Fruit fly (Drosophila melanogaster) whole organism, prepupa: Measurements from ENCODE around the gene Scgalpha.

Experiments used
- Blimp-1 ChIP-seq: fragments of 200-800 bp; sonication (Bioruptor generic); optimal IDR thresholded peaks from 3 replicates; lab custom pipeline; 2017; ENCODE audit warnings: missing biosample characterization, missing genetic modification characterization, mild to moderate bottlenecking, moderate library complexity, missing genetic modification reagents
- CG10631 ChIP-seq: fragments of 200-800 bp; sonication (Bioruptor generic); optimal IDR thresholded peaks from 2 replicates; lab custom pipeline; 2016; ENCODE audit warnings: missing biosample characterization, missing genetic modification characterization
- CG10669 ChIP-seq: fragments of 200-800 bp; sonication (Bioruptor generic); optimal IDR thresholded peaks from 3 replicates; lab custom pipeline; 2018; ENCODE audit warnings: missing biosample characterization, mild to moderate bottlenecking, missing genetic modification characterization, moderate library complexity
- CG11294 ChIP-seq: fragments of 200-800 bp; sonication (Bioruptor generic); IDR thresholded peaks from 2 replicates; pipeline ENCODE4 v1.3.6; 2022; ENCODE audit warnings: missing biosample characterization, missing genetic modification characterization
- CG11762 ChIP-seq: fragments of 200-800 bp; sonication (Bioruptor generic); optimal IDR thresholded peaks from 3 replicates; lab custom pipeline; 2016; ENCODE audit warnings: missing biosample characterization, missing genetic modification characterization; ENCODE audit not compliant: insufficient read depth
- CG11902 ChIP-seq: fragments of 200-800 bp; sonication (Bioruptor generic); optimal IDR thresholded peaks from 3 replicates; lab custom pipeline; 2016; ENCODE audit warnings: missing biosample characterization, missing genetic modification characterization
- CG1621 ChIP-seq: fragments of 200-800 bp; sonication (Bioruptor generic); optimal IDR thresholded peaks from 3 replicates; lab custom pipeline; 2018; ENCODE audit warnings: missing biosample characterization, mild to moderate bottlenecking, missing genetic modification characterization
- CG16779 ChIP-seq: fragments of 200-800 bp; sonication (Bioruptor generic); optimal IDR thresholded peaks from 3 replicates; lab custom pipeline; 2017; ENCODE audit warnings: missing biosample characterization, mild to moderate bottlenecking, missing genetic modification characterization
- CG3032 ChIP-seq: fragments of 200-800 bp; optimal IDR thresholded peaks from 2 replicates; lab custom pipeline; 2019; ENCODE audit warnings: missing biosample characterization, mild to moderate bottlenecking, missing genetic modification characterization, moderate library complexity
- CG31627 ChIP-seq: fragments of 200-800 bp; sonication (Bioruptor generic); optimal IDR thresholded peaks from 3 replicates; lab custom pipeline; 2016; ENCODE audit warnings: missing biosample characterization, missing genetic modification characterization
- CG32006 ChIP-seq: fragments of 200-800 bp; sonication (Bioruptor generic); optimal IDR thresholded peaks from 3 replicates; lab custom pipeline; 2017; ENCODE audit warnings: missing biosample characterization, mild to moderate bottlenecking, missing genetic modification characterization
- CG34406 ChIP-seq: fragments of 200-800 bp; sonication (Bioruptor generic); optimal IDR thresholded peaks from 3 replicates; lab custom pipeline; 2016; ENCODE audit warnings: missing biosample characterization, missing genetic modification characterization
- CG3919 ChIP-seq: fragments of 200-800 bp; sonication (Bioruptor generic); optimal IDR thresholded peaks from 3 replicates; lab custom pipeline; 2016; ENCODE audit warnings: missing biosample characterization, missing genetic modification characterization
- CG4318 ChIP-seq: fragments of 200-800 bp; sonication (Bioruptor generic); optimal IDR thresholded peaks from 3 replicates; lab custom pipeline; 2017; ENCODE audit warnings: missing biosample characterization, mild to moderate bottlenecking, missing genetic modification characterization
- CG6276 ChIP-seq: fragments of 200-800 bp; sonication (Bioruptor generic); optimal IDR thresholded peaks from 2 replicates; lab custom pipeline; 2017; ENCODE audit warnings: missing biosample characterization, mild to moderate bottlenecking, missing genetic modification characterization
- CG6792 ChIP-seq: fragments of 200-800 bp; sonication (Bioruptor generic); optimal IDR thresholded peaks from 3 replicates; lab custom pipeline; 2016; ENCODE audit warnings: missing biosample characterization, missing genetic modification characterization
- CG6808 ChIP-seq: fragments of 200-800 bp; sonication (Bioruptor generic); optimal IDR thresholded peaks from 3 replicates; lab custom pipeline; 2017; ENCODE audit warnings: missing biosample characterization, missing genetic modification characterization, mild to moderate bottlenecking, moderate library complexity, missing genetic modification reagents
- CG8119 ChIP-seq: fragments of 200-800 bp; sonication (Bioruptor generic); IDR thresholded peaks from 3 replicates; pipeline ENCODE4 v1.3.6; 2022; ENCODE audit warnings: missing biosample characterization, missing genetic modification characterization
- CG9139 ChIP-seq: fragments of 200-800 bp; sonication (Bioruptor generic); optimal IDR thresholded peaks from 3 replicates; lab custom pipeline; 2017; ENCODE audit warnings: missing biosample characterization, mild to moderate bottlenecking, missing genetic modification characterization
- Eip75B ChIP-seq: fragments of 200-800 bp; sonication (Bioruptor generic); optimal IDR thresholded peaks from 3 replicates; lab custom pipeline; 2016; ENCODE audit warnings: missing biosample characterization, missing genetic modification characterization
- Eip78C ChIP-seq: fragments of 200-800 bp; sonication (Bioruptor generic); peaks from one replicate; lab custom pipeline; 2016; ENCODE audit warnings: missing biosample characterization, missing genetic modification characterization
- Eip93F ChIP-seq: fragments of 200-800 bp; sonication (Bioruptor generic); optimal IDR thresholded peaks from 2 replicates; lab custom pipeline; 2016; ENCODE audit warnings: missing biosample characterization, mild to moderate bottlenecking, missing genetic modification characterization
- Ets21C ChIP-seq: fragments of 200-800 bp; sonication (Bioruptor generic); optimal IDR thresholded peaks from 3 replicates; lab custom pipeline; 2016; ENCODE audit warnings: missing biosample characterization, missing genetic modification characterization
- Ets96B ChIP-seq: fragments of 200-800 bp; optimal IDR thresholded peaks from 2 replicates; lab custom pipeline; 2019; ENCODE audit warnings: missing biosample characterization, mild to moderate bottlenecking, missing genetic modification characterization, moderate library complexity
- Gug ChIP-seq: fragments of 200-800 bp; sonication (Bioruptor generic); IDR thresholded peaks from 2 replicates; pipeline ENCODE4 v1.3.6; 2022; ENCODE audit warnings: missing biosample characterization, missing genetic modification characterization
- Hr38 ChIP-seq: sonication (Bioruptor generic); optimal IDR thresholded peaks from 2 replicates; lab custom pipeline; 2016; ENCODE audit warnings: missing biosample characterization, missing genetic modification characterization
- Hr39 ChIP-seq: fragments of 200-800 bp; sonication (Bioruptor generic); optimal IDR thresholded peaks from 2 replicates; lab custom pipeline; 2016; ENCODE audit warnings: missing biosample characterization, missing genetic modification characterization
- Lpt ChIP-seq: fragments of 200-800 bp; sonication (Bioruptor generic); optimal IDR thresholded peaks from 3 replicates; lab custom pipeline; 2016; ENCODE audit warnings: missing biosample characterization, missing genetic modification characterization
- Met ChIP-seq: fragments of 200-800 bp; sonication (Bioruptor generic); optimal IDR thresholded peaks from 3 replicates; lab custom pipeline; 2016; ENCODE audit warnings: missing biosample characterization, missing genetic modification characterization
- OdsH ChIP-seq: fragments of 200-800 bp; sonication (Bioruptor generic); optimal IDR thresholded peaks from 3 replicates; lab custom pipeline; 2016; ENCODE audit warnings: missing biosample characterization, missing genetic modification characterization
- Smox ChIP-seq: fragments of 200-800 bp; sonication (Bioruptor generic); optimal IDR thresholded peaks from 3 replicates; lab custom pipeline; 2016; ENCODE audit warnings: missing biosample characterization, missing genetic modification characterization
- Sox102F ChIP-seq: fragments of 200-800 bp; sonication (Bioruptor generic); optimal IDR thresholded peaks from 2 replicates; lab custom pipeline; 2016; ENCODE audit warnings: missing biosample characterization, mild to moderate bottlenecking, missing genetic modification characterization
- Sox14 ChIP-seq: fragments of 200-800 bp; sonication (Bioruptor generic); optimal IDR thresholded peaks from 3 replicates; lab custom pipeline; 2016; ENCODE audit warnings: missing biosample characterization, missing genetic modification characterization
- Sox15 ChIP-seq: fragments of 200-800 bp; sonication (Bioruptor generic); optimal IDR thresholded peaks from 3 replicates; lab custom pipeline; 2016; ENCODE audit warnings: missing biosample characterization, missing genetic modification characterization
- achi ChIP-seq: fragments of 200-800 bp; sonication (Bioruptor generic); optimal IDR thresholded peaks from 3 replicates; lab custom pipeline; 2016; ENCODE audit warnings: missing biosample characterization, missing genetic modification characterization
- acj6 ChIP-seq: fragments of 200-800 bp; sonication (Bioruptor generic); optimal IDR thresholded peaks from 3 replicates; lab custom pipeline; 2016; ENCODE audit warnings: missing biosample characterization, missing genetic modification characterization
- cyc ChIP-seq: fragments of 200-800 bp; sonication (Bioruptor generic); optimal IDR thresholded peaks from 3 replicates; lab custom pipeline; 2016; ENCODE audit warnings: missing biosample characterization, missing genetic modification characterization
- dac ChIP-seq: fragments of 200-800 bp; sonication (Bioruptor generic); optimal IDR thresholded peaks from 2 replicates; lab custom pipeline; 2017; ENCODE audit warnings: missing biosample characterization, mild to moderate bottlenecking, missing genetic modification characterization
- dsx ChIP-seq: fragments of 200-800 bp; optimal IDR thresholded peaks from 3 replicates; lab custom pipeline; 2019; ENCODE audit warnings: missing biosample characterization, mild to moderate bottlenecking, missing genetic modification characterization, moderate library complexity; ENCODE audit not compliant: poor library complexity, severe bottlenecking
- eg ChIP-seq: fragments of 200-800 bp; sonication (Bioruptor generic); IDR thresholded peaks from 3 replicates; pipeline ENCODE4 v1.3.6; 2022; ENCODE audit warnings: missing biosample characterization, missing genetic modification characterization
- esn ChIP-seq: fragments of 200-800 bp; sonication (Bioruptor generic); optimal IDR thresholded peaks from 2 replicates; lab custom pipeline; 2016; ENCODE audit warnings: missing biosample characterization, mild to moderate bottlenecking, missing genetic modification characterization, moderate library complexity
- fd59A ChIP-seq: fragments of 200-800 bp; sonication (Bioruptor generic); optimal IDR thresholded peaks from 2 replicates; lab custom pipeline; 2017; ENCODE audit warnings: missing biosample characterization, mild to moderate bottlenecking, missing genetic modification characterization, missing genetic modification reagents
- fd85E ChIP-seq: fragments of 200-800 bp; sonication (Bioruptor generic); optimal IDR thresholded peaks from 3 replicates; lab custom pipeline; 2016; ENCODE audit warnings: missing biosample characterization, missing genetic modification characterization
- fkh ChIP-seq: fragments of 200-800 bp; sonication (Bioruptor generic); optimal IDR thresholded peaks from 3 replicates; lab custom pipeline; 2017; ENCODE audit warnings: missing biosample characterization, mild to moderate bottlenecking, missing genetic modification characterization, moderate library complexity
- lz ChIP-seq: fragments of 200-800 bp; sonication (Bioruptor generic); optimal IDR thresholded peaks from 3 replicates; lab custom pipeline; 2016; ENCODE audit warnings: missing biosample characterization, missing genetic modification characterization
- net ChIP-seq: fragments of 200-800 bp; sonication (Bioruptor generic); optimal IDR thresholded peaks from 3 replicates; lab custom pipeline; 2016; ENCODE audit warnings: missing biosample characterization, missing genetic modification characterization
- pdm3 ChIP-seq: fragments of 200-800 bp; sonication (Bioruptor generic); optimal IDR thresholded peaks from 3 replicates; lab custom pipeline; 2016; ENCODE audit warnings: missing biosample characterization, missing genetic modification characterization
- salr ChIP-seq, 2 experiments: fragments of 200-800 bp; sonication (Bioruptor generic); optimal IDR thresholded peaks; 3 replicates each; lab custom pipeline; 2016 to 2018; ENCODE audit warnings: missing biosample characterization in 2 of 2, missing genetic modification characterization in 2 of 2, mild to moderate bottlenecking in 1 of 2
- spab ChIP-seq: fragments of 200-800 bp; sonication (Bioruptor generic); optimal IDR thresholded peaks from 2 replicates; lab custom pipeline; 2017; ENCODE audit warnings: missing biosample characterization, mild to moderate bottlenecking, missing genetic modification characterization, missing genetic modification reagents
- ss ChIP-seq, 2 experiments: fragments of 200-800 bp; sonication (Bioruptor generic); optimal IDR thresholded peaks; 2 replicates in 1 of 2; 3 replicates in 1 of 2; lab custom pipeline; 2017 to 2018; ENCODE audit warnings: mild to moderate bottlenecking in 2 of 2, missing biosample characterization in 2 of 2, missing genetic modification characterization in 2 of 2, moderate library complexity in 1 of 2
- topi ChIP-seq: fragments of 200-800 bp; sonication (Bioruptor generic); optimal IDR thresholded peaks from 3 replicates; lab custom pipeline; 2016; ENCODE audit warnings: missing biosample characterization, missing genetic modification characterization
- vri ChIP-seq: fragments of 200-800 bp; sonication (Bioruptor generic); optimal IDR thresholded peaks from 3 replicates; lab custom pipeline; 2016; ENCODE audit warnings: missing biosample characterization, mild to moderate bottlenecking, missing genetic modification characterization

Gene Scgalpha

DNA sequence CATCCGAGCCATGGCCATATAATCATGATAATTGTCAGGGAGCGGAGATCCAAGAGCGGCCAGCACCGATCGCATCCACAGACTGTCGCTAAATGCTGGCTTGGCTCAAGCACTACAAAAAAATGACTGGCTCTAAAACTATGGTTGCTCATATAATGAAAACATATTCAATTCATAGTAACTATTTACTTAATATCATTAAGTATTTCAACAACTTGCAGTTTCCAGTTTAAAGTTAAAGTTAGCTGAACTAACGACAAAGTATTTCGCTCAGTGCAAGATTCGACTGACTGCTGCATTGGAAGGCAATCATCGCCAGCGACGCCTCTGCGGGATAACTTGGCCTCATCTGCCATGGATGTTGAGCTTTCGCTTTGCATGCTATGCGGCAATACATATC lies 32.3 kb upstream of the Scgalpha start:
- TF ChIP-seq OdsH (GFP tag; lab: Kevin White, UChicago) (peak; percentile 61), fd59A (peak; percentile 57), CG6276 (peak; percentile 57), CG6808 (GFP tag; lab: Kevin White, UChicago) (peak; percentile 61), CG31627 (GFP tag; lab: Kevin White, UChicago) (no peak), CG34406 (GFP tag; lab: Kevin White, UChicago) (peak; percentile 27), Ets96B (peak; percentile 59), CG11902 (GFP tag; lab: Kevin White, UChicago) (no peak), ss (GFP tag; optimal IDR thresholded peaks at IDR 0.05; lab: Kevin White, UChicago) (peak; percentile 5 to 58), dac (GFP tag; lab: Kevin White, UChicago) (peak; percentile 32), CG8119 (GFP tag; lab: Robert Waterston, UW) (peak; percentile 84), CG16779 (tag; lab: Kevin White, UChicago) (peak; percentile 49), esn (GFP tag; lab: Kevin White, UChicago) (peak; percentile 37), CG11762 (GFP tag; lab: Kevin White, UChicago) (no peak), Smox (GFP tag; lab: Kevin White, UChicago) (no peak), Hr39 (GFP tag; lab: Kevin White, UChicago) (peak; percentile 1), pdm3 (GFP tag; lab: Kevin White, UChicago) (peak; percentile 60), Gug (GFP tag; lab: Robert Waterston, UW) (peak; percentile 86), CG3919 (GFP tag; lab: Kevin White, UChicago) (peak; percentile 65), Eip75B (GFP tag; lab: Kevin White, UChicago) (peak; percentile 55), net (GFP tag; lab: Kevin White, UChicago) (peak; percentile 63), vri (GFP tag; lab: Kevin White, UChicago) (peak; percentile 16), Blimp-1 (no peak), fd85E (GFP tag; lab: Kevin White, UChicago) (no peak), CG10669 (GFP tag; lab: Kevin White, UChicago) (peak; percentile 60), Sox14 (GFP tag; lab: Kevin White, UChicago) (peak; percentile 58), CG32006 (GFP tag; lab: Kevin White, UChicago) (peak; percentile 85), acj6 (peak; percentile 50), salr (GFP tag; optimal IDR thresholded peaks at IDR 0.05; lab: Kevin White, UChicago) (peak; percentile 29 to 53), Sox102F (peak; percentile 29), spab (peak; percentile 63), topi (GFP tag; lab: Kevin White, UChicago) (peak; percentile 41), achi (peak; percentile 72), CG11294 (GFP tag; lab: Robert Waterston, UW) (peak; percentile 57), fkh (GFP tag; lab: Kevin White, UChicago) (no peak), cyc (GFP tag; lab: Kevin White, UChicago) (peak; percentile 45), lz (GFP tag; lab: Kevin White, UChicago) (peak; percentile 8), CG9139 (no peak), Sox15 (GFP tag; lab: Kevin White, UChicago) (no peak), Lpt (peak; percentile 55), Ets21C (no peak), CG3032 (tag; lab: Kevin White, UChicago) (peak; percentile 44), Eip93F (no peak), CG4318 (GFP tag; lab: Kevin White, UChicago) (peak; percentile 17), eg (GFP tag; lab: Robert Waterston, UW) (peak; percentile 82), CG6792 (GFP tag; lab: Kevin White, UChicago) (peak; percentile 50), Hr38 (GFP tag; lab: Kevin White, UChicago) (no peak), Met (GFP tag; lab: Kevin White, UChicago) (peak; percentile 35), Eip78C (GFP tag; lab: Kevin White, UChicago) (peak; percentile 88), CG10631 (GFP tag; lab: Kevin White, UChicago) (peak; percentile 72), dsx (GFP tag; lab: Kevin White, UChicago) (peak; percentile 33), CG1621 (tag; lab: Kevin White, UChicago) (peak; percentile 63)
